Worm (Caenorhabditis elegans): ENCODE data around the gene F36A4.3.

The F36A4.3 gene

ce11 chrIV:4317638-4318037 lies 48.2 kb downstream of the F36A4.3 start:
- TF ChIP-seq ces-1 (GFP tag; optimal IDR thresholded peaks at IDR 0.05) (no peak), nhr-28 (tag; optimal IDR thresholded peaks at IDR 0.05) (no peak), unc-39 (tag; optimal IDR thresholded peaks at IDR 0.05) (no peak), nhr-12 (tag; optimal IDR thresholded peaks at IDR 0.05) (no peak), elt-1 (tag; optimal IDR thresholded peaks at IDR 0.05; ENCODE audit: borderline replicate concordance, insufficient read depth) (no peak), lin-13 (tag; optimal IDR thresholded peaks at IDR 0.05) (no peak), hlh-1 (tag; optimal IDR thresholded peaks at IDR 0.05) (no peak), nhr-237 (tag; optimal IDR thresholded peaks at IDR 0.05) (no peak)

ce11 chrIV:4318056-4318455 lies 48.6 kb downstream of the F36A4.3 start:
- no peak for TF ChIP-seq sem-2 (GFP tag; optimal IDR thresholded peaks at IDR 0.05)
- TF ChIP-seq lin-32 (GFP tag; optimal IDR thresholded peaks at IDR 0.05): no peak
- no peak for TF ChIP-seq elt-3 (tag; optimal IDR thresholded peaks at IDR 0.05)
- TF ChIP-seq lin-13 (tag; optimal IDR thresholded peaks at IDR 0.05): no peak
- no peak for TF ChIP-seq flh-1 (GFP tag; optimal IDR thresholded peaks at IDR 0.05)
- no peak for TF ChIP-seq zip-8 (tag; optimal IDR thresholded peaks at IDR 0.05)
- TF ChIP-seq nhr-12 (tag; optimal IDR thresholded peaks at IDR 0.05): no peak
- TF ChIP-seq elt-1 (tag; optimal IDR thresholded peaks at IDR 0.05; ENCODE audit: borderline replicate concordance, insufficient read depth): no peak
- TF ChIP-seq unc-62 (GFP tag; optimal IDR thresholded peaks at IDR 0.05): no peak
- TF ChIP-seq nhr-2 (tag; optimal IDR thresholded peaks at IDR 0.05): no peak
- TF ChIP-seq ham-2 (GFP tag; optimal IDR thresholded peaks at IDR 0.05): no peak
- TF ChIP-seq cnd-1 (tag; optimal IDR thresholded peaks at IDR 0.05): no peak
- no peak for TF ChIP-seq ztf-11 (tag; optimal IDR thresholded peaks at IDR 0.05)
- no peak for TF ChIP-seq drap-1 (GFP tag; optimal IDR thresholded peaks at IDR 0.05)
- TF ChIP-seq ces-1 (GFP tag; optimal IDR thresholded peaks at IDR 0.05): no peak
- no peak for TF ChIP-seq nhr-28 (tag; optimal IDR thresholded peaks at IDR 0.05)
- TF ChIP-seq mab-5 (tag; optimal IDR thresholded peaks at IDR 0.05): no peak
- no peak for TF ChIP-seq M03D4.4 (tag; optimal IDR thresholded peaks at IDR 0.05)

ce11 chrIV:4319473-4319872 lies 50.1 kb downstream of the F36A4.3 start:
- TF ChIP-seq nhr-28 (tag; optimal IDR thresholded peaks at IDR 0.05): no peak
- TF ChIP-seq nhr-237 (tag; optimal IDR thresholded peaks at IDR 0.05): no peak
- TF ChIP-seq M03D4.4 (tag; optimal IDR thresholded peaks at IDR 0.05): no peak
- no peak for TF ChIP-seq zip-8 (tag; optimal IDR thresholded peaks at IDR 0.05)
- no peak for TF ChIP-seq cnd-1 (tag; optimal IDR thresholded peaks at IDR 0.05)
- TF ChIP-seq flh-1 (GFP tag; optimal IDR thresholded peaks at IDR 0.05): no peak
- TF ChIP-seq lin-13 (tag; optimal IDR thresholded peaks at IDR 0.05): no peak
- no peak for TF ChIP-seq bed-3 (GFP tag; optimal IDR thresholded peaks at IDR 0.05)
- no peak for TF ChIP-seq hlh-1 (tag; optimal IDR thresholded peaks at IDR 0.05)
- TF ChIP-seq ces-1 (GFP tag; optimal IDR thresholded peaks at IDR 0.05): no peak

Measured in whole organism, mixed stage, embryonic.